Fruit fly (Drosophila melanogaster): ENCODE data around the gene Nup154.
A peak's percentile ranks its signal among the peaks of the same experiment; 100 is the strongest.

Nup154 gene

dm6 chr2L:10987370-10987853 is 17.2 kb upstream of the Nup154 start, which contains the start of the genes piwi and CG12253 (continued):
- peak; percentile 57 for TF ChIP-seq CG17829 (tag; optimal IDR thresholded peaks at IDR 0.05)
- TF ChIP-seq Dip3 (GFP tag; optimal IDR thresholded peaks at IDR 0.05), result peak; percentile 25
- no peak for TF ChIP-seq cwo (GFP tag; optimal IDR thresholded peaks at IDR 0.05)
- no peak; the same call in 2 of the 3 replicates for TF ChIP-seq CG11456 (GFP tag; IDR thresholded peaks at IDR 0.05)
- TF ChIP-seq bcd (GFP tag; optimal IDR thresholded peaks at IDR 0.05), result no peak
- peak; percentile 34 for TF ChIP-seq Myb (GFP tag; optimal IDR thresholded peaks at IDR 0.05)
- TF ChIP-seq CG8765 (GFP tag; IDR thresholded peaks at IDR 0.05), result no peak
- no peak for TF ChIP-seq CG11504 (tag; optimal IDR thresholded peaks at IDR 0.05)
- peak; percentile 47 for TF ChIP-seq Fer3 (tag; optimal IDR thresholded peaks at IDR 0.05)
- TF ChIP-seq CG7786 (GFP tag; optimal IDR thresholded peaks at IDR 0.05), result no peak
- no peak for TF ChIP-seq Taf1 (GFP tag; IDR thresholded peaks at IDR 0.05)
- TF ChIP-seq CG8478 (optimal IDR thresholded peaks at IDR 0.05), result no peak
- TF ChIP-seq ham (GFP tag; IDR thresholded peaks at IDR 0.05), result no peak
- TF ChIP-seq CG17361 (GFP tag; IDR thresholded peaks at IDR 0.05), result no peak; the same call in 2 of the 3 replicates
- no peak for TF ChIP-seq YL-1 (GFP tag; optimal IDR thresholded peaks at IDR 0.05)
- TF ChIP-seq CG15601 (tag; optimal IDR thresholded peaks at IDR 0.05), result peak; percentile 86
- TF ChIP-seq Vsx1 (GFP tag; optimal IDR thresholded peaks at IDR 0.05), result no peak
- peak; percentile 51 for TF ChIP-seq stwl (tag; optimal IDR thresholded peaks at IDR 0.05)
- peak; percentile 82 for TF ChIP-seq tio (GFP tag; optimal IDR thresholded peaks at IDR 0.05)
- TF ChIP-seq fd3F (GFP tag; optimal IDR thresholded peaks at IDR 0.05), result peak; percentile 85
- peak; percentile 66; the same call in 1 of the 2 replicates for TF ChIP-seq CG14014 (GFP tag; IDR thresholded peaks at IDR 0.05)
- TF ChIP-seq tin (GFP tag; optimal IDR thresholded peaks at IDR 0.05), result peak; percentile 37
- no peak for TF ChIP-seq CG14667 (GFP tag; IDR thresholded peaks at IDR 0.05)
- TF ChIP-seq CG18011 (GFP tag; optimal IDR thresholded peaks at IDR 0.05), result peak; percentile 39
- peak; percentile 20 for TF ChIP-seq Asciz (GFP tag; optimal IDR thresholded peaks at IDR 0.05)
- no peak for TF ChIP-seq tap (tag; optimal IDR thresholded peaks at IDR 0.05)
- no peak for TF ChIP-seq CG8281 (tag; optimal IDR thresholded peaks at IDR 0.05)
- no peak for TF ChIP-seq sc (optimal IDR thresholded peaks at IDR 0.05)
- TF ChIP-seq sc (GFP tag; optimal IDR thresholded peaks at IDR 0.05), result peak; percentile 67
- TF ChIP-seq fd64A (GFP tag; optimal IDR thresholded peaks at IDR 0.05), result no peak
- TF ChIP-seq az2 (GFP tag; optimal IDR thresholded peaks at IDR 0.05), result peak; percentile 74
- no peak for TF ChIP-seq unc-4 (GFP tag; IDR thresholded peaks at IDR 0.05; ENCODE audit: partially characterized antibody)
- TF ChIP-seq pzg (GFP tag; optimal IDR thresholded peaks at IDR 0.05), result peak; percentile 11
- peak; percentile 67; the same call in 2 of the 3 replicates for TF ChIP-seq zfh1 (GFP tag; IDR thresholded peaks at IDR 0.05)
- TF ChIP-seq CG2129 (GFP tag; IDR thresholded peaks at IDR 0.05; ENCODE audit: partially characterized antibody), result no peak
- no peak for TF ChIP-seq peb (GFP tag; IDR thresholded peaks at IDR 0.05)
- TF ChIP-seq CG6791 (GFP tag; IDR thresholded peaks at IDR 0.05; ENCODE audit: partially characterized antibody), result no peak
- no peak for TF ChIP-seq z (GFP tag; IDR thresholded peaks at IDR 0.05)
- TF ChIP-seq CoRest (tag; optimal IDR thresholded peaks at IDR 0.05), result peak; percentile 95
- peak; percentile 49 for TF ChIP-seq MBD-R2 (GFP tag; IDR thresholded peaks at IDR 0.05)
- no peak for TF ChIP-seq ara (GFP tag; IDR thresholded peaks at IDR 0.05)
- peak in 1 of 2 experiments; percentile 85 for TF ChIP-seq bsh (GFP tag; optimal IDR thresholded peaks at IDR 0.05)
- peak; percentile 50 for TF ChIP-seq bab2 (GFP tag; optimal IDR thresholded peaks at IDR 0.05)
- peak; percentile 69 for TF ChIP-seq CG12299 (tag; optimal IDR thresholded peaks at IDR 0.05)
- no peak for TF ChIP-seq lab (GFP tag; optimal IDR thresholded peaks at IDR 0.05)
- peak; percentile 14 for TF ChIP-seq CG4820 (GFP tag; optimal IDR thresholded peaks at IDR 0.05)
- TF ChIP-seq schlank (tag; optimal IDR thresholded peaks at IDR 0.05), result peak; percentile 7
- TF ChIP-seq CG1233 (GFP tag; optimal IDR thresholded peaks at IDR 0.05), result peak; percentile 41
- no peak for TF ChIP-seq Tbp (GFP tag; optimal IDR thresholded peaks at IDR 0.05)
- TF ChIP-seq chn (GFP tag; optimal IDR thresholded peaks at IDR 0.05), result peak; percentile 22
- no peak for TF ChIP-seq Atf6 (GFP tag; IDR thresholded peaks at IDR 0.05)
